Worm (Caenorhabditis elegans) whole organism, early embryonic: Measurements from ENCODE around the gene best-3.

ENCODE experiments used
- ama-1 ChIP-seq: fragments of 150-350 bp; optimal IDR thresholded peaks from 2 replicates; lab custom pipeline; 2014
- ets-7 ChIP-seq: sonication (generic microtip); optimal IDR thresholded peaks from 2 replicates; lab custom pipeline; 2016; ENCODE audit warnings: missing genotype, missing genetic modification characterization, missing compliant biosample characterization
- sea-1 ChIP-seq: fragments of 200-800 bp; sonication (Bioruptor generic); conservative IDR thresholded peaks from 2 replicates; pipeline ENCODE4 v1.3.6; 2022; ENCODE audit warnings: missing genetic modification characterization, missing compliant biosample characterization
- tra-4 ChIP-seq: sonication (generic microtip); optimal IDR thresholded peaks from 2 replicates; lab custom pipeline; 2017; ENCODE audit warnings: missing genetic modification characterization, missing compliant biosample characterization

DNA sequence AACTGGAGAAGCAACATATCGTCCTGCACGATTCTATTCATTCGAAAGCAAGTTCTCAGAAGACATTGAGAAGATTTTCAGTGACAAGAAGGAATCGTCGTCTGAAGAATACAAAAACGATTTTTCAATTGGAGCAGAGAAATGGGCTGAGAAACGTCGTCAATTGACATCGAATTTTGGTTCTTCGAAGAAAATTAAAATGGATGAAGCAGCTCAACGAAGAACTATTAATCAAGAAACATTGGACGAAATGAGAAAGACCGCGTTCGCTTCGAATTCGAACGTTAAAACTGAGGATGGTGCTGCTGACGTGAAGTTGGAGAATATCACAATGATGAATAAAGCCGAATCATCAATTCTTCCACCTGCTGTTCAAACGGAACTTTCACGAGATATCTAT lies 33.3 kb downstream of the best-3 start, which contains the start of gene rpt-4:
- TF ChIP-seq ets-7 (tag; lab: Kevin White, UChicago): no peak
- no peak for TF ChIP-seq sea-1 (GFP tag; lab: Robert Waterston, UW)
- no peak for TF ChIP-seq ama-1 (lab: Kevin White, UChicago)
- no peak for TF ChIP-seq tra-4 (tag; lab: Kevin White, UChicago)
